Worm (Caenorhabditis elegans): ENCODE measurements around the gene Y62H9A.10.

ce11 chrX:11898040-11898439 is 4.5 kb downstream of the Y62H9A.10 start, which contains the start of gene Y62H9A.9:
- no peak for TF ChIP-seq lin-13 (tag; optimal IDR thresholded peaks at IDR 0.05)
- TF ChIP-seq snpc-4 (tag; optimal IDR thresholded peaks at IDR 0.05), result no peak
- TF ChIP-seq ceh-83 (GFP tag; optimal IDR thresholded peaks at IDR 0.05), result no peak
- no peak for TF ChIP-seq nhr-28 (tag; optimal IDR thresholded peaks at IDR 0.05)
